Fruit fly (Drosophila melanogaster): ENCODE data around the gene Larp4B.

Gene Larp4B

dm6 chr3L:3222643-3223389 is 1.8 kb upstream of the Larp4B start, which contains the start of the genes RpL28 and eIF1 (continued):
- TF ChIP-seq bsh (GFP tag; optimal IDR thresholded peaks at IDR 0.05) (peak; percentile 32 to 79), CG32772 (GFP tag; IDR thresholded peaks at IDR 0.05) (peak; percentile 82), sr (GFP tag; IDR thresholded peaks at IDR 0.05) (peak; percentile 89), Xrp1 (GFP tag; IDR thresholded peaks at IDR 0.05) (peak; percentile 39; the same call in 1 of the 2 replicates), CG9876 (GFP tag; optimal IDR thresholded peaks at IDR 0.05) (peak; percentile 95), CG11723 (GFP tag; optimal IDR thresholded peaks at IDR 0.05) (peak; percentile 37), CG1603 (tag; optimal IDR thresholded peaks at IDR 0.05) (peak; percentile 91), wdn (GFP tag; IDR thresholded peaks at IDR 0.05) (peak; percentile 57), dimm (GFP tag; IDR thresholded peaks at IDR 0.05) (0 out of 2 replicates have a peak, but pooled peaks have one; percentile 17), NC2β (GFP tag; optimal IDR thresholded peaks at IDR 0.05) (peak; percentile 98), CG17568 (GFP tag; optimal IDR thresholded peaks at IDR 0.05) (no peak), da (GFP tag; optimal IDR thresholded peaks at IDR 0.05) (peak; percentile 89), lilli (GFP tag; optimal IDR thresholded peaks at IDR 0.05) (peak; percentile 91), Stat92E (GFP tag; optimal IDR thresholded peaks at IDR 0.05) (peak in 1 of 3 experiments; percentile 1), fu2 (GFP tag; optimal IDR thresholded peaks at IDR 0.05) (peak; percentile 81), CG30403 (GFP tag; optimal IDR thresholded peaks at IDR 0.05) (peak; percentile 92), CG13624 (GFP tag; optimal IDR thresholded peaks at IDR 0.05) (peak; percentile 89), Gug (GFP tag; IDR thresholded peaks at IDR 0.05) (peak; percentile 57), sc (optimal IDR thresholded peaks at IDR 0.05) (no peak), sc (GFP tag; optimal IDR thresholded peaks at IDR 0.05) (peak; percentile 92), CG12659 (GFP tag; optimal IDR thresholded peaks at IDR 0.05) (peak; percentile 97), CG6765 (GFP tag; optimal IDR thresholded peaks at IDR 0.05) (peak; percentile 95), hkb (optimal IDR thresholded peaks at IDR 0.05) (no peak), hkb (GFP tag; IDR thresholded peaks at IDR 0.05) (peak; percentile 80), crol (GFP tag; IDR thresholded peaks at IDR 0.05) (peak; percentile 36; the same call in 1 of the 2 replicates), CG2129 (GFP tag; IDR thresholded peaks at IDR 0.05; ENCODE audit: partially characterized antibody) (peak; percentile 67), Myb (GFP tag; optimal IDR thresholded peaks at IDR 0.05) (peak; percentile 73), CTCF (GFP tag; optimal IDR thresholded peaks at IDR 0.05) (peak; percentile 67), CG12071 (GFP tag; optimal IDR thresholded peaks at IDR 0.05) (peak; percentile 92), mirr (GFP tag; optimal IDR thresholded peaks at IDR 0.05) (peak; percentile 94), CG31441 (GFP tag; IDR thresholded peaks at IDR 0.05) (peak; percentile 89), z (GFP tag; IDR thresholded peaks at IDR 0.05) (0 out of 3 replicates have a peak, but pooled peaks have one; percentile 29), HLH4C (GFP tag; IDR thresholded peaks at IDR 0.05; ENCODE audit: partially characterized antibody) (peak; percentile 62), CG3838 (GFP tag; optimal IDR thresholded peaks at IDR 0.05) (peak; percentile 84), NFAT (GFP tag; IDR thresholded peaks at IDR 0.05) (peak; percentile 95), nom (GFP tag; optimal IDR thresholded peaks at IDR 0.05) (peak; percentile 86), ERR (GFP tag; optimal IDR thresholded peaks at IDR 0.05) (peak; percentile 60), Lpt (GFP tag; optimal IDR thresholded peaks at IDR 0.05) (no peak), CG32767 (GFP tag; IDR thresholded peaks at IDR 0.05) (peak; percentile 57; the same call in 1 of the 2 replicates), scrt (GFP tag; optimal IDR thresholded peaks at IDR 0.05) (peak; percentile 86), Taf1 (GFP tag; IDR thresholded peaks at IDR 0.05) (peak; percentile 45; the same call in 1 of the 2 replicates), jumu (GFP tag; optimal IDR thresholded peaks at IDR 0.05) (peak; percentile 84), Ada2b (GFP tag; IDR thresholded peaks at IDR 0.05) (peak; percentile 59), sna (GFP tag; IDR thresholded peaks at IDR 0.05; ENCODE audit: partially characterized antibody) (peak; percentile 73), CG17361 (GFP tag; IDR thresholded peaks at IDR 0.05) (peak; percentile 96), CG17612 (GFP tag; IDR thresholded peaks at IDR 0.05) (peak; percentile 54; the same call in 1 of the 2 replicates), Fer1 (GFP tag; optimal IDR thresholded peaks at IDR 0.05) (peak; percentile 90), odd (GFP tag; optimal IDR thresholded peaks at IDR 0.05) (peak; percentile 95), CG8924 (tag; optimal IDR thresholded peaks at IDR 0.05) (peak; percentile 81), Ravus (GFP tag; IDR thresholded peaks at IDR 0.05) (no peak; the same call in 1 of the 2 replicates)

All from whole organism, embryonic.